Fruit fly (Drosophila melanogaster) whole organism, adult: Measurements from ENCODE around the gene eIF4A.
A peak's percentile ranks its signal among the peaks of the same experiment; 100 is the strongest.

ENCODE experiments used
- CG11617 ChIP-seq: fragments of 200-800 bp; sonication (Bioruptor generic); optimal IDR thresholded peaks from 2 replicates; lab custom pipeline; 2017; ENCODE audit warnings: mild to moderate bottlenecking, missing biosample characterization, missing genetic modification reagents, missing genetic modification characterization
- CG12768 ChIP-seq: fragments of 200-800 bp; sonication (Bioruptor generic); optimal IDR thresholded peaks from 2 replicates; lab custom pipeline; 2017; ENCODE audit warnings: missing biosample characterization, missing genetic modification characterization, mild to moderate bottlenecking, moderate library complexity, missing genetic modification reagents
- CG14711 ChIP-seq: fragments of 200-800 bp; sonication (Bioruptor generic); optimal IDR thresholded peaks from 2 replicates; lab custom pipeline; 2018; ENCODE audit warnings: missing biosample characterization, mild to moderate bottlenecking, missing genetic modification characterization, moderate library complexity
- CG1620 ChIP-seq: fragments of 200-800 bp; sonication (Bioruptor generic); optimal IDR thresholded peaks from 2 replicates; lab custom pipeline; 2016; ENCODE audit warnings: missing biosample characterization, missing genetic modification characterization
- CG33017 ChIP-seq: fragments of 200-800 bp; sonication (Bioruptor generic); optimal IDR thresholded peaks from 2 replicates; lab custom pipeline; 2018; ENCODE audit warnings: missing biosample characterization, mild to moderate bottlenecking, missing genetic modification characterization, moderate library complexity
- CG5204 ChIP-seq: fragments of 200-800 bp; sonication (Bioruptor generic); optimal IDR thresholded peaks from 2 replicates; lab custom pipeline; 2016; ENCODE audit warnings: missing biosample characterization, missing genetic modification characterization
- CG7045 ChIP-seq: fragments of 200-800 bp; sonication (Bioruptor generic); optimal IDR thresholded peaks from 2 replicates; lab custom pipeline; 2017; ENCODE audit warnings: missing biosample characterization, mild to moderate bottlenecking, missing genetic modification characterization
- CG7101 ChIP-seq: fragments of 200-800 bp; sonication (Bioruptor generic); optimal IDR thresholded peaks from 2 replicates; lab custom pipeline; 2018; ENCODE audit warnings: missing biosample characterization, mild to moderate bottlenecking, missing genetic modification characterization, moderate library complexity
- Clk ChIP-seq: fragments of 200-800 bp; sonication (Bioruptor generic); optimal IDR thresholded peaks from 2 replicates; lab custom pipeline; 2017; ENCODE audit warnings: missing biosample characterization, missing genetic modification characterization
- Crg-1 ChIP-seq: fragments of 200-800 bp; sonication (Bioruptor generic); optimal IDR thresholded peaks from 2 replicates; lab custom pipeline; 2016; ENCODE audit warnings: missing biosample characterization, missing genetic modification characterization
- Hr96 ChIP-seq: fragments of 200-800 bp; sonication (Bioruptor generic); optimal IDR thresholded peaks from 2 replicates; lab custom pipeline; 2016; ENCODE audit warnings: missing biosample characterization, missing genetic modification characterization
- Mnt ChIP-seq: fragments of 200-800 bp; sonication (Bioruptor generic); optimal IDR thresholded peaks from 2 replicates; lab custom pipeline; 2016; ENCODE audit warnings: missing biosample characterization, mild to moderate bottlenecking, missing genetic modification characterization
- bab1 ChIP-seq: fragments of 200-800 bp; sonication (Bioruptor generic); optimal IDR thresholded peaks from 3 replicates; lab custom pipeline; 2019; ENCODE audit warnings: missing biosample characterization, mild to moderate bottlenecking, missing genetic modification characterization, moderate library complexity
- cic ChIP-seq: fragments of 200-800 bp; sonication (Bioruptor generic); optimal IDR thresholded peaks from 2 replicates; lab custom pipeline; 2017; ENCODE audit warnings: missing biosample characterization, mild to moderate bottlenecking, missing genetic modification characterization, moderate library complexity
- kay ChIP-seq: fragments of 200-800 bp; sonication (Bioruptor generic); peaks from one replicate; lab custom pipeline; 2016; ENCODE audit warnings: missing biosample characterization, missing genetic modification characterization, borderline replicate concordance
- ovo ChIP-seq: fragments of 200-800 bp; sonication (Bioruptor generic); optimal IDR thresholded peaks from 2 replicates; lab custom pipeline; 2016; ENCODE audit warnings: missing biosample characterization, missing genetic modification characterization
- pad ChIP-seq: fragments of 200-800 bp; sonication (Bioruptor generic); optimal IDR thresholded peaks from 3 replicates; lab custom pipeline; 2017; ENCODE audit warnings: missing biosample characterization, missing genetic modification characterization, mild to moderate bottlenecking, moderate library complexity, missing genetic modification reagents
- tj ChIP-seq: fragments of 200-800 bp; sonication (Bioruptor generic); optimal IDR thresholded peaks from 3 replicates; lab custom pipeline; 2017; ENCODE audit warnings: missing biosample characterization, mild to moderate bottlenecking, missing genetic modification characterization, moderate library complexity
- toe ChIP-seq: fragments of 200-800 bp; sonication (Bioruptor generic); optimal IDR thresholded peaks from 2 replicates; lab custom pipeline; 2016; ENCODE audit warnings: missing biosample characterization, missing genetic modification characterization

eIF4A gene

DNA sequence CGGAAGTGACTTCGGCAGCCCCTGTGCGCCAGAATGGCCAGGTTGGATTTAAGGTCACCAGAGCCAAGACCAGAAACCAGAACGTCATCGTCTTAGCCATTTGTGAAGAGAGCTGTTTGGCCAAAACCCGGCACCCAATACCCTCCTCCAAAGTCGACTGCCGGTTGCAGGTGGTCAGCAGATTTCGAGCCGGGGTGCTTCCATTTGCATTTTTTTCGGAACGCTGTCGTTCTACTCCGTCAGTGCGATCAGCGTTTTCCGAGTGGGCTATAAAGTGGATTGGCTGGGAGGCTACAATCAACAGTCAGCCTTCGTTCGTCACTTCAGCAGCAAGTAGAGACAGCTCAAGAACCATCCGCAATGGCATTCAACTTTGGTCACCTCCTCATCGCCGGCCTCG, 24.9 kb upstream of the eIF4A start, which contains the start of the genes CG13998 and Vm26Ab:
Gene CG13998, minus strand, starts transcription at position 114 of the 400 bp plus-strand sequence.
Gene Vm26Ab, plus strand, starts transcription at position 299 of the 400 bp plus-strand sequence.
- no peak for TF ChIP-seq CG5204 (GFP tag; lab: Kevin White, UChicago)
- peak; percentile 99 for TF ChIP-seq tj (GFP tag; lab: Kevin White, UChicago)

DNA sequence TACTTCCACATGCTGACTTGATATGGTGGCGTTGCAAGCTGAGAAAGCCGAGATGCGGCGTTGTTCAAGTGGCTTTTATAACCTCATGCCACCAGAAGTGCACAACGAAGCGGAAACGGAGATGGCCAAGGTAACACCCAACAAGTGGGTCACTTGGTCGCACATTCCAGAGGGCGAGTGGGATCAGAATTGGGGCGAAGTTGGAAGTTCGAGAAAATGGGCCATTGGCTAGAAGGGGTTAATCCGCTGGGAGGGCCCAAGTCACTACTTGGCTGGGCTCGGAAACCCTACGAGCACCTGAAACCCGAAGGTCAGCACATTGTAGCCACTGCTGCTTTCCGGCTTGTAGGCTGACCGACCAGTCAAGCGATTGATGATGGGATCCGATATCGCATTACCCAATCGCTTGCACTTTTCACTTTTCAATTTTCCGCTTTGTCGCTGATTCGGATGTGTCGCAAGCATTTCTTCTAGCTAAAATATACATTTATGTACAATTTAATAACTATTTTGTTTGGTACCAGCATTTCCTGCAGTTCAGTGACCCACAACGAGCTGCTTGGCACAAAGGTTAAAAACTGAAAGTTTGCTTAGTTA, 22.9 kb upstream of the eIF4A start, which contains the start of gene Vm26Ac:
Gene Vm26Ac, minus strand, starts transcription at position 51 of the 597 bp plus-strand sequence.
- no peak for TF ChIP-seq CG1620 (GFP tag; lab: Kevin White, UChicago)
- TF ChIP-seq tj (GFP tag; lab: Kevin White, UChicago), result peak; percentile 97

- TF ChIP-seq tj (GFP tag; lab: Kevin White, UChicago), result peak; percentile 98
- TF ChIP-seq CG14711 (tag; lab: Kevin White, UChicago), result no peak
- TF ChIP-seq cic (GFP tag; lab: Kevin White, UChicago), result no peak
- no peak for TF ChIP-seq CG7045 (GFP tag; lab: Kevin White, UChicago)
- no peak for TF ChIP-seq ovo (GFP tag; lab: Kevin White, UChicago)
- no peak for TF ChIP-seq Mnt (GFP tag; lab: Kevin White, UChicago)
Observed at dm6 chr2L:5959863-5960658, 21.5 kb upstream of the eIF4A start, which contains the start of gene Vm26Aa. TSS of gene Vm26Aa (minus strand) at chr2L:5960340.

DNA sequence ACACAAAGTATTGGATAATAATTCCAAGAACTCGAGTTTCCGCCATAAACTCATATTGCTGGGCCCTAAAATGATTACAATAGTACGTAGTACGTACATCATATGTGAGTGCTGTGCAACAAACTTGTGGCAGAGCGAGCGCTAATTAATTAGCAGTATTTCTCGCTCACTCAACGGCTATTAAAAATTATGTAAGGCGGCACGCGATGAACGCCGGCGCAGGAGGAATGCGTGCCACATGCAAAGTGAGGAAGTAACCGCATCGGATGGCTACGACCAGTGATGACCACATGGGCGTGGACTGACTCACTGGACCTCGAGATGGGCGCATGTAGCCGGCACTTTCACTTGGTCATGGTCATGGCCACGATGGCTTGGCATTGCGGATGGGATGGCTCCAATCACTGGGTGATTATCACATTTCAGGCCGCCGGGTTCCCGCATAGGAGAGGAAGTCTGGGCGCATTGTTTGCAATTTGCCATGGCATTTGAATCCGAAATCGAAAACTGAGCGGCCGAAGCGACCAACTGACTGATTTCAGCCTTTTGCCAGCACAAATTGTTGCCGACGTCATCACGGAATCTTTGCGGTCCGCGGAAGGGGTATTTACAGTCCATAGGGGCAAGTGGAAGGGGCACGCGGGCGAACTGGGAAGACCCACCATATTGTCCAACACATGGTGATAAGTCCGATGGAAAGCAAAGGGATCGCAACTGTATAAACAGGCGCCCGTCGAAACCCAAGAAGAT, 20.2 kb upstream of the eIF4A start:
- TF ChIP-seq CG33017 (tag; lab: Kevin White, UChicago) (no peak), toe (GFP tag; lab: Kevin White, UChicago) (no peak), ovo (GFP tag; lab: Kevin White, UChicago) (no peak), Hr96 (GFP tag; lab: Kevin White, UChicago) (no peak), Crg-1 (GFP tag; lab: Kevin White, UChicago) (peak; percentile 0), pad (GFP tag; lab: Kevin White, UChicago) (no peak), tj (GFP tag; lab: Kevin White, UChicago) (peak; percentile 93), CG5204 (GFP tag; lab: Kevin White, UChicago) (no peak), Mnt (GFP tag; lab: Kevin White, UChicago) (no peak)

dm6 chr2L:5963251-5963650, 18.3 kb upstream of the eIF4A start:
- TF ChIP-seq CG1620 (GFP tag; lab: Kevin White, UChicago), result no peak
- TF ChIP-seq Hr96 (GFP tag; lab: Kevin White, UChicago), result no peak
- TF ChIP-seq CG33017 (tag; lab: Kevin White, UChicago), result no peak
- TF ChIP-seq pad (GFP tag; lab: Kevin White, UChicago), result no peak
- no peak for TF ChIP-seq kay (GFP tag; lab: Kevin White, UChicago)
- no peak for TF ChIP-seq Mnt (GFP tag; lab: Kevin White, UChicago)
- no peak for TF ChIP-seq CG5204 (GFP tag; lab: Kevin White, UChicago)
- TF ChIP-seq Clk (GFP tag; lab: Kevin White, UChicago), result no peak
- no peak for TF ChIP-seq CG7101

DNA sequence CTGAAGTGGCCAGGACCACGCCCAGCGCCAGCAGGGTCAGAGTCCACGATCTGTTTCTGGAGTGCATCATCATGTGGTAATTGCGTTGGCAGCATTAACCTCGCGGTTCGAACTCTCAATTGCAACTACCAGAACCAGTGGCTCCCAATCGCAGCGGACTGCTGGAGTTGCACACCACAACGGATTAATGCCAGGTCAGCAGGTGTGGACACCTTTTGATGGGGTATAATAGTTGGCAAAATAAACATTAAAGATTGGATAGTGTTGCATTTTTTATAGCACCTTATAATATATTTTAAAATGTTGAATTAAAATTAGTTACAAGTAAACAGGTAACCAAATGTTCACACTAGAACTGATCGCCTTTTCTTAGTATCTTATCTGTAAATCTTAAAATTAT, 17.4 kb upstream of the eIF4A start:
- TF ChIP-seq tj (GFP tag; lab: Kevin White, UChicago), result peak; percentile 94
- no peak for TF ChIP-seq Crg-1 (GFP tag; lab: Kevin White, UChicago)

DNA sequence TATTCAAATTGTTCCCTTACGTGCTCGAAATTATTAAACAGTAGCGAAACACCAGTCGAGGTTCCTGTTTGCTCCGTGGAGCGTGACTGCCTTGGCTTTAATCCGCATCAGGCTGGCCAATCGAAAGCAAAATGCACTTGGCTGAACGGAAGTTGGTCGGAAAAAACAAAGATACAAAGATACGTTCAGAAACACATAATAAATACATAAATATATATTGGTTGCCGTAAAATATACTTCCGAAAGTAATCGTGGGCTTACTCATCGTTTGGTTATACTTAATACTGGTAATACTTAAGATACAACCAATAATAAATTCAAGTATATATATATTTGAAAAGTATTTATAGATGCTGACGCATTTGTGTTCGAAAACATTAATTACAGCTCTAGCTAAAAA, 16.7 kb upstream of the eIF4A start, which contains the start of gene psd:
Gene psd, minus strand, starts transcription at position 101 of the 400 bp plus-strand sequence.
- TF ChIP-seq pad (GFP tag; lab: Kevin White, UChicago) (no peak), CG11617 (GFP tag; lab: Kevin White, UChicago) (no peak), CG7045 (GFP tag; lab: Kevin White, UChicago) (no peak), Mnt (GFP tag; lab: Kevin White, UChicago) (no peak), ovo (GFP tag; lab: Kevin White, UChicago) (no peak), CG5204 (GFP tag; lab: Kevin White, UChicago) (no peak), bab1 (GFP tag; lab: Kevin White, UChicago) (no peak), cic (GFP tag; lab: Kevin White, UChicago) (no peak), Hr96 (GFP tag; lab: Kevin White, UChicago) (no peak), CG7101 (no peak), Clk (GFP tag; lab: Kevin White, UChicago) (no peak), CG12768 (GFP tag; lab: Kevin White, UChicago) (no peak), tj (GFP tag; lab: Kevin White, UChicago) (no peak)
